Worm (Caenorhabditis elegans): Measurements from ENCODE around the gene acc-4.

Gene acc-4

DNA sequence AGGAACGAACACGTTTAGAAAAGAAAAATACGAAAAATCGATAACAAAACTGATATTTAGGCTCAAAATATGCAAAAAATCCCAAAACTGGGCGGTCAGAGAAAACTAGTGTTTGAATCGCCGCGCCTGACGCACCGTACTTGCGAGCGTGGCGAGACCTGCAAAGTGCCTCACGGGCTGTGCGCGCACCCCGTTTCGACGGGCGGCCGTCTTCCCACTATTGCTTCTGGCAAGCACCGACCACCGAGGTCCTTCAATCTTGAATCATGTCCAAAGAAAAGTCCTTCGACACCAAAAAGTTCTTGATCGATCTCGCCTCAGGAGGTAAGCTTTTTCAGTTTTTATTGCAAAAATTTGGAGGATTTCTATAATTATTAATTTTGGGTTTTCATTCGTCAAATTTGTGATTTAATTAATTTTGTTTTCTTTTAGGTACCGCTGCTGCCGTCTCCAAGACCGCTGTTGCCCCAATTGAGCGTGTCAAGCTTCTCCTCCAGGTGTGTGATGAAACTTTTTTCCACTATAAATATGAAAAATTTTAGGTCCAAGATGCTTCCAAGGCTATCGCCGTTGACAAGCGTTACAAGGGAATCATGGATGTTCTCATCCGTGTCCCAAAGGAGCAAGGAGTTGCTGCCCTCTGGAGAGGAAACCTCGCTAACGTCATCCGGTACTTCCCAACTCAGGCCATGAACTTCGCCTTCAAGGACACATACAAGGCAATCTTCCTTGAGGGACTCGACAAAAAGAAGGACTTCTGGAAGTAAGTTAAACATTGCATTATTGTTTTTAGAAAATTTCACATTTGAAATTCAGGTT is 20.8 kb downstream of the acc-4 start, which contains the start of gene ant-1.1:
TSS of gene ant-1.1 (plus strand) at position 199 of the 819 bp plus-strand sequence.
- TF ChIP-seq fos-1 (tag; optimal IDR thresholded peaks at IDR 0.05) (peak; percentile 65), pqm-1 (tag; optimal IDR thresholded peaks at IDR 0.05) (peak; percentile 57), skn-1 (tag; optimal IDR thresholded peaks at IDR 0.05) (peak; percentile 87), egl-27 (tag; optimal IDR thresholded peaks at IDR 0.05) (peak; percentile 78), ceh-9 (tag; optimal IDR thresholded peaks at IDR 0.05) (no peak), ZK546.5 (tag; optimal IDR thresholded peaks at IDR 0.05) (peak; percentile 93), zag-1 (tag; optimal IDR thresholded peaks at IDR 0.05) (no peak), egl-5 (tag; optimal IDR thresholded peaks at IDR 0.05) (no peak), lin-15B (tag; optimal IDR thresholded peaks at IDR 0.05) (peak; percentile 98), nhr-67 (tag; optimal IDR thresholded peaks at IDR 0.05) (no peak), mdl-1 (tag; optimal IDR thresholded peaks at IDR 0.05) (no peak), elt-2 (tag; optimal IDR thresholded peaks at IDR 0.05) (peak; percentile 80), daf-12 (tag; optimal IDR thresholded peaks at IDR 0.05) (no peak), unc-62 (GFP tag; optimal IDR thresholded peaks at IDR 0.05) (peak; percentile 41), fkh-10 (GFP tag; optimal IDR thresholded peaks at IDR 0.05) (peak; percentile 5), nhr-12 (tag; optimal IDR thresholded peaks at IDR 0.05) (no peak), elt-3 (tag; optimal IDR thresholded peaks at IDR 0.05) (peak in 1 of 3 experiments; percentile 51), jun-1 (tag; optimal IDR thresholded peaks at IDR 0.05) (peak; percentile 90), aly-2 (tag; optimal IDR thresholded peaks at IDR 0.05) (peak; percentile 31), nhr-43 (tag; optimal IDR thresholded peaks at IDR 0.05; ENCODE audit: poor library complexity, severe bottlenecking) (peak; percentile 93), ceh-82 (tag; optimal IDR thresholded peaks at IDR 0.05) (peak; percentile 85), nhr-77 (tag; optimal IDR thresholded peaks at IDR 0.05) (peak; percentile 20), ceh-28 (tag; optimal IDR thresholded peaks at IDR 0.05) (peak; percentile 92), ama-1 (optimal IDR thresholded peaks at IDR 0.05) (peak; percentile 93), R02D3.7 (tag; optimal IDR thresholded peaks at IDR 0.05) (peak; percentile 84), ceh-16 (tag; optimal IDR thresholded peaks at IDR 0.05) (peak; percentile 33), nhr-11 (tag; optimal IDR thresholded peaks at IDR 0.05) (peak; percentile 59), elt-1 (tag; optimal IDR thresholded peaks at IDR 0.05) (peak; percentile 63), lsy-12 (tag; optimal IDR thresholded peaks at IDR 0.05) (peak; percentile 96), snpc-4 (tag; optimal IDR thresholded peaks at IDR 0.05) (peak; percentile 65), sea-2 (GFP tag; optimal IDR thresholded peaks at IDR 0.05) (no peak), pha-4 (tag; optimal IDR thresholded peaks at IDR 0.05) (peak; percentile 87), lin-39 (tag; optimal IDR thresholded peaks at IDR 0.05) (peak; percentile 98), fkh-2 (tag; optimal IDR thresholded peaks at IDR 0.05) (no peak), nhr-28 (tag; optimal IDR thresholded peaks at IDR 0.05) (no peak), hmg-11 (tag; optimal IDR thresholded peaks at IDR 0.05) (peak; percentile 71), nhr-23 (tag; optimal IDR thresholded peaks at IDR 0.05) (peak; percentile 92), ztf-4 (tag; optimal IDR thresholded peaks at IDR 0.05) (peak; percentile 32), nfya-1 (tag; optimal IDR thresholded peaks at IDR 0.05; ENCODE audit: insufficient read depth) (peak; percentile 98), tbx-2 (tag; optimal IDR thresholded peaks at IDR 0.05) (peak; percentile 62), nhr-25 (tag; optimal IDR thresholded peaks at IDR 0.05) (peak; percentile 98)

DNA sequence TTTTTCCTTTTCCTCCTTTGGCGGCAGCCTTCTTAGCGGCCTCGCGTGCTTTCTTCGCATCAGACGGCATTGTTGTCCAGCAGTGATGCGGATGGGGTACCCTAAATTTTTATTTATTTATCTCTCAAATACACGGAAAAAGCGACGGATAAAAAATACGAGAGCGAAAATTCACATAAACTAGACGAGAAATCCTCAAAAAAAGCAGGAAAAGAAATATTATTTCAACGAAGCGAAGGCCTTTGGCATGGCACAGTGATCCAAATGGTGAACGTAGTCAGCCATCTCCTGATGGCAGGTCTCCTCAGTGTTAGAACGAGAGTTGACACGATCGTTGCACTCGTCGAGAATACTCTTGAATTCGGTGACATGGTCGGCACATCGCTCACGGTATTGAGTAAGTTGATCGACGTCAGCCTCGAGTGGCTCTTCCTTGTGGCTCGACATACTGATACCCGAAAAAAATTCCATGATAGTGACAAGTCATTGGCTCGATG is 21.7 kb downstream of the acc-4 start, which contains the start of the genes abcf-2 and T27E9.2:
TSS of gene abcf-2 (minus strand) at position 101 of the 497 bp plus-strand sequence.
TSS of gene T27E9.2 (minus strand) at position 447 of the 497 bp plus-strand sequence.
- TF ChIP-seq R02D3.7 (tag; optimal IDR thresholded peaks at IDR 0.05) (no peak), nhr-237 (tag; optimal IDR thresholded peaks at IDR 0.05) (no peak), hmg-11 (tag; optimal IDR thresholded peaks at IDR 0.05) (no peak), unc-39 (tag; optimal IDR thresholded peaks at IDR 0.05) (no peak), snpc-4 (tag; optimal IDR thresholded peaks at IDR 0.05) (no peak), aly-2 (tag; optimal IDR thresholded peaks at IDR 0.05) (no peak), nhr-77 (tag; optimal IDR thresholded peaks at IDR 0.05) (no peak), nhr-76 (tag; optimal IDR thresholded peaks at IDR 0.05) (no peak), ceh-9 (tag; optimal IDR thresholded peaks at IDR 0.05) (no peak), nhr-43 (tag; optimal IDR thresholded peaks at IDR 0.05; ENCODE audit: poor library complexity, severe bottlenecking) (no peak)

All from whole organism, L3 larva.